Worm (Caenorhabditis elegans) whole organism, L2 larva: Measurements from ENCODE around the gene gpcp-2.

Source experiments
- C34F6.9 ChIP-seq: fragments of 150-350 bp; optimal IDR thresholded peaks from 2 replicates; lab custom pipeline; 2014; ENCODE audit warnings: missing biosample characterization, missing genetic modification characterization
- F13H6.1 ChIP-seq: sonication (generic microtip); optimal IDR thresholded peaks from 2 replicates; lab custom pipeline; 2016; ENCODE audit warnings: missing genetic modification characterization, missing compliant biosample characterization
- R02D3.7 ChIP-seq: fragments of 150-350 bp; optimal IDR thresholded peaks from 2 replicates; lab custom pipeline; 2014; ENCODE audit warnings: missing biosample characterization, missing genetic modification characterization
- Y55F3AM.14 ChIP-seq: fragments of 200-800 bp; sonication (Bioruptor generic); optimal IDR thresholded peaks from 2 replicates; lab custom pipeline; 2018; ENCODE audit warnings: mild to moderate bottlenecking, missing genetic modification characterization, missing compliant biosample characterization
- ZK546.5 ChIP-seq: sonication (generic microtip); optimal IDR thresholded peaks from 2 replicates; lab custom pipeline; 2017; ENCODE audit warnings: missing biosample characterization, missing genetic modification characterization
- alr-1 ChIP-seq: fragments of 150-350 bp; optimal IDR thresholded peaks from 2 replicates; lab custom pipeline; 2014; ENCODE audit warnings: missing biosample characterization, missing genetic modification characterization
- aly-2 ChIP-seq: fragments of 150-350 bp; optimal IDR thresholded peaks from 2 replicates; lab custom pipeline; 2014; ENCODE audit warnings: missing biosample characterization, missing genetic modification characterization
- ama-1 ChIP-seq: fragments of 150-350 bp; optimal IDR thresholded peaks from 2 replicates; lab custom pipeline; 2018; ENCODE audit warnings: inconsistent platforms
- ceh-82 ChIP-seq: fragments of 150-350 bp; optimal IDR thresholded peaks from 2 replicates; lab custom pipeline; 2014; ENCODE audit warnings: missing biosample characterization, missing genetic modification characterization
- crh-2 ChIP-seq: sonication (generic microtip); optimal IDR thresholded peaks from 2 replicates; lab custom pipeline; 2017; ENCODE audit warnings: missing biosample characterization, missing genetic modification characterization
- dmd-4 ChIP-seq: sonication (generic microtip); optimal IDR thresholded peaks from 2 replicates; lab custom pipeline; 2017; ENCODE audit warnings: missing biosample characterization, missing genetic modification characterization
- egl-27 ChIP-seq: sonication (generic microtip); optimal IDR thresholded peaks from 3 replicates; lab custom pipeline; 2017; ENCODE audit warnings: missing biosample characterization, missing genetic modification reagents, missing genetic modification characterization
- elt-3 ChIP-seq: sonication (generic microtip); optimal IDR thresholded peaks from 2 replicates; lab custom pipeline; 2017; ENCODE audit warnings: missing biosample characterization, missing genetic modification characterization
- fos-1 ChIP-seq: fragments of 150-350 bp; optimal IDR thresholded peaks from 2 replicates; lab custom pipeline; 2014; ENCODE audit warnings: missing biosample characterization, missing genetic modification characterization
- gmeb-1 ChIP-seq: fragments of 150-350 bp; optimal IDR thresholded peaks from 2 replicates; lab custom pipeline; 2014; ENCODE audit warnings: missing biosample characterization, missing genetic modification characterization
- lin-13 ChIP-seq: fragments of 150-350 bp; optimal IDR thresholded peaks from 2 replicates; lab custom pipeline; 2014; ENCODE audit warnings: missing biosample characterization, missing genetic modification reagents, missing genetic modification characterization
- lin-39 ChIP-seq: fragments of 150-350 bp; optimal IDR thresholded peaks from 2 replicates; lab custom pipeline; 2014; ENCODE audit warnings: missing biosample characterization, missing genetic modification reagents, missing genetic modification characterization
- lsy-2 ChIP-seq, 2 experiments: fragments of 150-350 bp in 1 of 2; sonication (generic microtip) in 1 of 2; optimal IDR thresholded peaks; 2 replicates each; lab custom pipeline; 2014 to 2017; ENCODE audit warnings: missing biosample characterization in 2 of 2, missing genetic modification characterization in 2 of 2
- mab-5 ChIP-seq: fragments of 150-350 bp; optimal IDR thresholded peaks from 2 replicates; lab custom pipeline; 2014; ENCODE audit warnings: missing biosample characterization, missing genetic modification characterization
- mdl-1 ChIP-seq, 2 experiments: fragments of 150-350 bp in 1 of 2; sonication (generic microtip) in 1 of 2; optimal IDR thresholded peaks; 2 replicates each; lab custom pipeline; 2017; ENCODE audit warnings: missing biosample characterization in 2 of 2, missing genetic modification characterization in 2 of 2
- nhr-10 ChIP-seq: sonication (generic microtip); optimal IDR thresholded peaks from 2 replicates; lab custom pipeline; 2017; ENCODE audit warnings: missing biosample characterization, missing genetic modification characterization
- nhr-11 ChIP-seq: fragments of 150-350 bp; optimal IDR thresholded peaks from 2 replicates; lab custom pipeline; 2014; ENCODE audit warnings: missing biosample characterization, missing genetic modification characterization
- nhr-12 ChIP-seq: fragments of 150-350 bp; optimal IDR thresholded peaks from 2 replicates; lab custom pipeline; 2014; ENCODE audit warnings: missing biosample characterization, missing genetic modification characterization
- nhr-21 ChIP-seq: fragments of 150-350 bp; optimal IDR thresholded peaks from 2 replicates; lab custom pipeline; 2014; ENCODE audit warnings: missing biosample characterization, missing genetic modification characterization
- nhr-25 ChIP-seq: fragments of 150-350 bp; sonication (generic microtip); optimal IDR thresholded peaks from 3 replicates; lab custom pipeline; 2014; ENCODE audit warnings: missing biosample characterization, missing genetic modification characterization
- nhr-6 ChIP-seq: fragments of 150-350 bp; optimal IDR thresholded peaks from 2 replicates; lab custom pipeline; 2014; ENCODE audit warnings: missing biosample characterization, missing genetic modification characterization
- nhr-77 ChIP-seq: fragments of 150-350 bp; optimal IDR thresholded peaks from 2 replicates; lab custom pipeline; 2014; ENCODE audit warnings: missing biosample characterization, missing genetic modification characterization
- peb-1 ChIP-seq: fragments of 150-350 bp; optimal IDR thresholded peaks from 2 replicates; lab custom pipeline; 2014; ENCODE audit warnings: missing biosample characterization, missing genetic modification characterization
- skn-1 ChIP-seq: sonication (generic microtip); optimal IDR thresholded peaks from 2 replicates; lab custom pipeline; 2017; ENCODE audit warnings: missing biosample characterization, missing genetic modification characterization
- sma-3 ChIP-seq: sonication (generic microtip); optimal IDR thresholded peaks from 2 replicates; lab custom pipeline; 2016; ENCODE audit warnings: missing genetic modification reagents, missing genetic modification characterization, missing compliant biosample characterization
- sma-9 ChIP-seq, 2 experiments: fragments of 150-350 bp in 1 of 2; sonication (generic microtip) in 1 of 2; optimal IDR thresholded peaks; 2 replicates each; lab custom pipeline; 2014 to 2016; ENCODE audit warnings: missing genetic modification characterization in 2 of 2, mild to moderate bottlenecking in 1 of 2, missing biosample characterization in 1 of 2, missing compliant biosample characterization in 1 of 2, missing genetic modification reagents in 1 of 2, moderate library complexity in 1 of 2
- snpc-4 ChIP-seq: fragments of 150-350 bp; optimal IDR thresholded peaks from 2 replicates; lab custom pipeline; 2014; ENCODE audit warnings: missing biosample characterization, missing genetic modification characterization
- unc-39 ChIP-seq: fragments of 150-350 bp; optimal IDR thresholded peaks from 2 replicates; lab custom pipeline; 2014; ENCODE audit warnings: missing biosample characterization, missing genetic modification characterization
- unc-62 ChIP-seq: fragments of 150-350 bp; optimal IDR thresholded peaks from 2 replicates; lab custom pipeline; 2014; ENCODE audit warnings: missing biosample characterization, missing genetic modification reagents, missing genetic modification characterization
- zag-1 ChIP-seq: fragments of 150-350 bp; optimal IDR thresholded peaks from 2 replicates; lab custom pipeline; 2014; ENCODE audit warnings: missing biosample characterization, missing genetic modification characterization
- ztf-1 ChIP-seq: fragments of 200-800 bp; sonication (Bioruptor generic); conservative IDR thresholded peaks from 2 replicates; pipeline ENCODE4 v1.3.6; 2022; ENCODE audit warnings: missing genetic modification characterization, missing compliant biosample characterization
- ztf-11 ChIP-seq: sonication (generic microtip); optimal IDR thresholded peaks from 2 replicates; lab custom pipeline; 2017; ENCODE audit warnings: missing biosample characterization, missing genetic modification characterization
- ztf-4 ChIP-seq: fragments of 150-350 bp; optimal IDR thresholded peaks from 2 replicates; lab custom pipeline; 2014; ENCODE audit warnings: missing biosample characterization, missing genetic modification characterization

Gene gpcp-2

DNA sequence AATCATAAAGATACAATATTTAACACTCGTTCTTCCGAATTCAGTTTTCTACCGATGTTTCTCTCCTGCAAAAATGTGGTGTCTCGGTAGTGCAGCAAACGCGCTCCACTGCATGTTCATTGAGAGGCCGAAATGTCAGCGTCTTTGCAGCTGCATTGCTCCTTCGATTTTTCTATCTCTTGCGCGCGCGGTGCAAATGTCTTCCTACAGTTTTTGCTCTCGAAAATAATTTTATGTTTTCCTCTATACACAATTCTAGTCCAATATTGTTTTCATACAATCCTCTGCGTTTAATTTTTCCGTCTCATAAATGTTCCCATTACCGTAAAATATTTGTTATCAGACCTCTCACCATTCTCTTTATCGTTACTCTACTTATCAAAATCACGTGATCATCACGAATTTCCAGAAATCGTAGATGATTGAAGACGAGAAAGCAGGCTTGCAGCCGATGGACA lies 10.8 kb downstream of the gpcp-2 start, which contains the start of gene ufd-2 (continued):
- TF ChIP-seq nhr-25 (tag; lab: Kevin White, UChicago), result no peak
- peak; percentile 23 for TF ChIP-seq zag-1
- peak; percentile 28 to 85 for TF ChIP-seq lsy-2 (tag; optimal IDR thresholded peaks at IDR 0.05; lab: Kevin White, UChicago)
- peak; percentile 21 for TF ChIP-seq Y55F3AM.14 (GFP tag; lab: Kevin White, UChicago)
- TF ChIP-seq ZK546.5 (tag; lab: Kevin White, UChicago), result no peak
- TF ChIP-seq mdl-1 (tag; optimal IDR thresholded peaks at IDR 0.05; lab: Kevin White, UChicago), result no peak
- peak; percentile 52 for TF ChIP-seq sma-9 (GFP tag; optimal IDR thresholded peaks at IDR 0.05; lab: Kevin White, UChicago)
- TF ChIP-seq sma-9 (tag; optimal IDR thresholded peaks at IDR 0.05; lab: Kevin White, UChicago), result no peak
- TF ChIP-seq C34F6.9, result peak; percentile 89
- TF ChIP-seq lin-13, result peak; percentile 70
- no peak for TF ChIP-seq nhr-12

DNA sequence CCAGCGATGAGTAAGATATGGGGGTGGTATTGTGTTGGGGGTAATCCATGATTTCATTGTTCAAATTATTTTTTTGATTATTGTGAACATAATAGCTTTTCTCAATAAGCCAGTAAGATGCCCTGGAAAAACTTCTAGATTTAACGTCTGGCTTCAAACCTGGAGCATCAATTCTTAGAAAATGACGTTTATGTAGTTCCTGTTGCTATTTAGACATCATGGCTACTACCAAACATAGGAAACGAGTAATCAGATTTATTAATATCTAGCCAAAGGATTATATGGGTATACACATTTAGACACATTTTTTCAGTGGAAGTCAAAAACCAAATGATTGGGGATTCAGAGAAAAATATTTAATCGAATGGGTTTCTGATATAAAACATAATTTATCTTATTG lies 13.6 kb downstream of the gpcp-2 start:
- TF ChIP-seq C34F6.9 (no peak), nhr-21 (tag; lab: Kevin White, UChicago) (peak; percentile 24), nhr-77 (tag; lab: Kevin White, UChicago) (no peak), sma-9 (GFP tag; optimal IDR thresholded peaks at IDR 0.05; lab: Kevin White, UChicago) (peak; percentile 18), sma-9 (tag; optimal IDR thresholded peaks at IDR 0.05; lab: Kevin White, UChicago) (no peak)

DNA sequence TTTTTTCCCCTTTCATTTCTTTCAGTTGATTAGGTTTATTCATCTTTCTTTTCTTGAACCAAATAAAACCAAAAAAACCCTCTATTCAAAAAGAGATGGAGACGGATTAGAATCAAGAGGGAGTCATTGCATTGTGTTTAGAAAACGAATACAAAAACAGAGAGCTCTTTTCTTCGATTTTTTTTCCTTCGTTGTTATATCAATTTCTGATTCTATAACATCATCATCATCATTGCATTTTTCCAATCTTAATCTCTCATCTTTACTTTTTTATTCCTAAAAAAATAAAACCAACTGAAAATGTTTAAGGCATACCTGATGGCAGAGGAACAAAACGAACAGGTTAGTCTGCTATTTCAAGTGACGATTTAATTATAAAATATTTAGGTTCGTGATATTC lies 14.4 kb downstream of the gpcp-2 start, which contains the start of gene T05H10.8:
Gene T05H10.8 (plus strand): TSS at position 301 of the 400 bp plus-strand sequence.
- TF ChIP-seq gmeb-1 (tag; lab: Kevin White, UChicago), result no peak
- no peak for TF ChIP-seq elt-3 (tag; lab: Kevin White, UChicago)
- no peak for TF ChIP-seq ztf-11 (tag; lab: Kevin White, UChicago)
- TF ChIP-seq ama-1 (lab: Kevin White, UChicago), result no peak
- no peak for TF ChIP-seq peb-1 (tag; lab: Kevin White, UChicago)
- no peak for TF ChIP-seq snpc-4 (tag; lab: Kevin White, UChicago)
- TF ChIP-seq dmd-4 (tag; lab: Kevin White, UChicago), result no peak
- no peak for TF ChIP-seq nhr-10
- no peak for TF ChIP-seq nhr-6 (tag; lab: Kevin White, UChicago)
- TF ChIP-seq F13H6.1 (tag; lab: Kevin White, UChicago), result no peak
- no peak for TF ChIP-seq sma-9 (GFP tag; optimal IDR thresholded peaks at IDR 0.05; lab: Kevin White, UChicago)
- no peak for TF ChIP-seq sma-9 (tag; optimal IDR thresholded peaks at IDR 0.05; lab: Kevin White, UChicago)
- TF ChIP-seq nhr-11 (tag; lab: Kevin White, UChicago), result no peak
- TF ChIP-seq fos-1 (tag; lab: Kevin White, UChicago), result no peak
- no peak for TF ChIP-seq ztf-1
- TF ChIP-seq mdl-1 (tag; optimal IDR thresholded peaks at IDR 0.05; lab: Kevin White, UChicago), result no peak
- TF ChIP-seq mab-5 (tag; lab: Kevin White, UChicago), result no peak
- no peak for TF ChIP-seq alr-1 (tag; lab: Kevin White, UChicago)
- no peak for TF ChIP-seq ztf-4 (tag; lab: Kevin White, UChicago)
- TF ChIP-seq aly-2 (tag; lab: Kevin White, UChicago), result no peak
- no peak for TF ChIP-seq crh-2 (tag; lab: Kevin White, UChicago)

DNA sequence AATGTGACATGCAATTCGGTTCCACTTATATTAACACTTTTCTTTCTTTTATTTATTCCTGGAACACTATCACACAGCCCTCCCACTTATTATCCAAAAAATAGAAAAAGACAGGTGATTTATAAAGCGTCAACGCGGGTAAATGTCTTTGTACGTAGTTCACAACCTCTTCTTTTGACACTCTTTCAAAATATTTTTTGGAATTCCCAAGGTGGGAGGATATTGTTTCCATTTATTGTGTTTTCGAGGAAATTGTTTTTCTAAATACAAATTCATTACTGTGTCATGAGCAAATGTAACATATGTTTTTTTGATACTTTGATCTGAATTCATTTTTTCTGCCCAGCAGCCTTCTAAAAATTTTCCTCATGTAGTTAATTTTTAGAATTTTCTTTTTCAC lies 15.3 kb downstream of the gpcp-2 start:
- no peak for TF ChIP-seq ZK546.5 (tag; lab: Kevin White, UChicago)
- no peak for TF ChIP-seq fos-1 (tag; lab: Kevin White, UChicago)
- TF ChIP-seq aly-2 (tag; lab: Kevin White, UChicago), result no peak
- TF ChIP-seq ceh-82, result no peak
- TF ChIP-seq skn-1, result no peak
- no peak for TF ChIP-seq alr-1 (tag; lab: Kevin White, UChicago)
- no peak for TF ChIP-seq zag-1
- no peak for TF ChIP-seq egl-27 (tag; lab: Kevin White, UChicago)
- no peak for TF ChIP-seq unc-39 (tag; lab: Kevin White, UChicago)
- no peak for TF ChIP-seq unc-62 (GFP tag; lab: Kevin White, UChicago)
- TF ChIP-seq nhr-12, result no peak
- no peak for TF ChIP-seq lin-39 (tag; lab: Kevin White, UChicago)
- TF ChIP-seq dmd-4 (tag; lab: Kevin White, UChicago), result no peak
- no peak for TF ChIP-seq sma-3 (GFP tag; lab: Kevin White, UChicago)
- TF ChIP-seq Y55F3AM.14 (GFP tag; lab: Kevin White, UChicago), result no peak
- TF ChIP-seq lsy-2 (tag; optimal IDR thresholded peaks at IDR 0.05; lab: Kevin White, UChicago), result no peak
- no peak for TF ChIP-seq R02D3.7
- TF ChIP-seq sma-9 (GFP tag; optimal IDR thresholded peaks at IDR 0.05; lab: Kevin White, UChicago), result no peak
- TF ChIP-seq sma-9 (tag; optimal IDR thresholded peaks at IDR 0.05; lab: Kevin White, UChicago), result no peak
- TF ChIP-seq snpc-4 (tag; lab: Kevin White, UChicago), result no peak
- TF ChIP-seq, all 48 proteins: peak for 0
